Worm (Caenorhabditis elegans) whole organism, early embryonic: Measurements from ENCODE around the gene glb-15.

Source experiments
- B0310.2 ChIP-seq: sonication (generic microtip); optimal IDR thresholded peaks from 2 replicates; lab custom pipeline; 2016; ENCODE audit warnings: mild to moderate bottlenecking, missing genetic modification characterization, missing compliant biosample characterization
- F13C5.2 ChIP-seq: sonication (generic microtip); optimal IDR thresholded peaks from 2 replicates; lab custom pipeline; 2017; ENCODE audit warnings: mild to moderate bottlenecking, missing genetic modification characterization, inconsistent platforms, missing compliant biosample characterization
- ama-1 ChIP-seq: fragments of 150-350 bp; optimal IDR thresholded peaks from 2 replicates; lab custom pipeline; 2014
- ceh-13 ChIP-seq: fragments of 200-800 bp; sonication (Bioruptor generic); optimal IDR thresholded peaks from 2 replicates; lab custom pipeline; 2018; ENCODE audit warnings: mild to moderate bottlenecking, missing genetic modification characterization, missing compliant biosample characterization
- hmg-4 ChIP-seq: fragments of 200-800 bp; sonication (Bioruptor generic); optimal IDR thresholded peaks from 2 replicates; lab custom pipeline; 2018; ENCODE audit warnings: mild to moderate bottlenecking, missing genetic modification characterization, missing compliant biosample characterization
- tbx-11 ChIP-seq: fragments of 200-800 bp; sonication (Bioruptor generic); IDR thresholded peaks from 2 replicates; pipeline ENCODE4 v1.3.6; 2022; ENCODE audit warnings: missing genetic modification characterization, missing compliant biosample characterization
- tbx-37 ChIP-seq: fragments of 200-800 bp; sonication (Bioruptor generic); conservative IDR thresholded peaks from 2 replicates; pipeline ENCODE4 v1.3.6; 2022; ENCODE audit warnings: missing genetic modification reagents, missing genetic modification characterization, missing compliant biosample characterization
- tra-4 ChIP-seq: sonication (generic microtip); optimal IDR thresholded peaks from 2 replicates; lab custom pipeline; 2017; ENCODE audit warnings: missing genetic modification characterization, missing compliant biosample characterization

DNA sequence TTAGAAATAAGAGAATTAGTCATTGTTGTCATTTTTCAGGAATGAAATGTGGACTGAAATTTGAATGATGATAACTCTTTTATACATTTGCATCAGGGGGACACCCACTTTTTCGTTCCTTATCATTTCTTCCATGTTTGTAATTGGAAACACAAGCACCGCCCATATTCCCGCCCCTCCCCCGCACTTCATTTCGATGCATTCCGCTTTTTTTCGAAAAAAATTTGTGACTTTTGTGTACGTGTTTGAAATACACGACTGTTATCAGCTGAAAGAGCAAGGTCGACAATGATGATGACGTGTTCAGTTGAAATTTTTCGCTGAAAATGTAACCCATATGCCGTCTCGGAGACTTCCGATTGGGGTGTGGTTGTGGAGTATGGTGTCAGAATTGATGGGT, 32.6 kb upstream of the glb-15 start, which contains the start of gene zip-10:
- no peak for TF ChIP-seq B0310.2 (tag; lab: Kevin White, UChicago)
- no peak for TF ChIP-seq hmg-4 (GFP tag; lab: Kevin White, UChicago)
- no peak for TF ChIP-seq tbx-37
- no peak for TF ChIP-seq ceh-13 (GFP tag; lab: Kevin White, UChicago)
- no peak for TF ChIP-seq ama-1 (lab: Kevin White, UChicago)
- no peak for TF ChIP-seq tbx-11
- no peak for TF ChIP-seq F13C5.2 (tag; lab: Kevin White, UChicago)
- no peak for TF ChIP-seq tra-4 (tag; lab: Kevin White, UChicago)
